Fruit fly (Drosophila melanogaster) whole organism, wandering third instar larva: Measurements from ENCODE around the gene CG43084.

Experiments
- Abd-B ChIP-seq: fragments of >200 bp; optimal IDR thresholded peaks from 2 replicates; lab custom pipeline; 2017; ENCODE audit warnings: missing biosample characterization, missing genetic modification characterization
- CG32264 ChIP-seq: fragments of 200-800 bp; sonication (Bioruptor generic); optimal IDR thresholded peaks from 2 replicates; lab custom pipeline; 2016; ENCODE audit warnings: missing biosample characterization, missing genetic modification characterization
- CG9705 ChIP-seq: fragments of 200-800 bp; sonication (Bioruptor generic); optimal IDR thresholded peaks from 2 replicates; lab custom pipeline; 2018; ENCODE audit warnings: missing biosample characterization, mild to moderate bottlenecking, missing genetic modification characterization
- CrebA ChIP-seq: fragments of 200-800 bp; sonication (Bioruptor generic); optimal IDR thresholded peaks from 2 replicates; lab custom pipeline; 2016; ENCODE audit warnings: missing biosample characterization, mild to moderate bottlenecking, missing genetic modification characterization, borderline replicate concordance
- Dfd ChIP-seq: fragments of >200 bp; optimal IDR thresholded peaks from 2 replicates; lab custom pipeline; 2017; ENCODE audit warnings: missing biosample characterization, missing genetic modification characterization
- Dif ChIP-seq: fragments of 200-275, 200-300 bp; sonication (Bioruptor generic); optimal IDR thresholded peaks from 2 replicates; lab custom pipeline; 2018; ENCODE audit warnings: missing biosample characterization, missing genetic modification characterization; ENCODE audit not compliant: partially characterized antibody
- GATAd ChIP-seq: sonication (Bioruptor generic); optimal IDR thresholded peaks from 2 replicates; lab custom pipeline; 2016; ENCODE audit warnings: missing biosample characterization, missing genetic modification characterization
- HLH106 ChIP-seq: fragments of 200-800 bp; optimal IDR thresholded peaks from 3 replicates; lab custom pipeline; 2019; ENCODE audit warnings: missing biosample characterization, mild to moderate bottlenecking, missing genetic modification characterization, moderate library complexity
- Hnf4 ChIP-seq: fragments of 200-800 bp; sonication (Bioruptor generic); optimal IDR thresholded peaks from 2 replicates; lab custom pipeline; 2016; ENCODE audit warnings: missing biosample characterization, mild to moderate bottlenecking, missing genetic modification characterization
- Hr83 ChIP-seq: fragments of 200-300 bp; sonication (Bioruptor generic); optimal IDR thresholded peaks from 2 replicates; lab custom pipeline; 2016; ENCODE audit warnings: missing biosample characterization, mild to moderate bottlenecking, missing genetic modification characterization, moderate library complexity; ENCODE audit not compliant: poor library complexity, severe bottlenecking
- N ChIP-seq: fragments of >200 bp; optimal IDR thresholded peaks from 2 replicates; lab custom pipeline; 2018; ENCODE audit warnings: missing biosample characterization, missing external identifiers, missing genetic modification characterization
- Rel ChIP-seq, 2 experiments: fragments of 200-800 bp; sonication (Bioruptor generic) in 1 of 2; optimal IDR thresholded peaks; 2 replicates in 1 of 2; 3 replicates in 1 of 2; lab custom pipeline; 2016 to 2019; ENCODE audit warnings: mild to moderate bottlenecking in 2 of 2, missing biosample characterization in 2 of 2, missing genetic modification characterization in 2 of 2, moderate library complexity in 1 of 2
- Sp1 ChIP-seq: fragments of 200-800 bp; sonication (Bioruptor generic); optimal IDR thresholded peaks from 3 replicates; lab custom pipeline; 2019; ENCODE audit warnings: missing biosample characterization, mild to moderate bottlenecking, missing genetic modification characterization, moderate library complexity
- Vsx2 ChIP-seq: fragments of 200-300, 225-300 bp; sonication (Bioruptor generic); optimal IDR thresholded peaks from 2 replicates; lab custom pipeline; 2018; ENCODE audit warnings: missing biosample characterization, missing genetic modification characterization; ENCODE audit not compliant: partially characterized antibody
- br ChIP-seq: fragments of 200-800 bp; sonication (Bioruptor generic); optimal IDR thresholded peaks from 2 replicates; lab custom pipeline; 2016; ENCODE audit warnings: missing biosample characterization, missing genetic modification characterization
- brk ChIP-seq: fragments of 200-800 bp; sonication (Bioruptor generic); optimal IDR thresholded peaks from 2 replicates; lab custom pipeline; 2016; ENCODE audit warnings: missing biosample characterization, mild to moderate bottlenecking, missing genetic modification characterization
- dl ChIP-seq, 2 experiments: fragments of 175-275, 200-275 bp in 1 of 2; fragments of 200-275 bp in 1 of 2; sonication (Bioruptor generic); optimal IDR thresholded peaks; lab custom pipeline; 2018; ENCODE audit warnings: mild to moderate bottlenecking in 2 of 2, missing biosample characterization in 2 of 2, missing genetic modification characterization in 2 of 2, moderate library complexity in 2 of 2; ENCODE audit not compliant: partially characterized antibody in 2 of 2, insufficient read depth in 1 of 2
- dmrt93B ChIP-seq: fragments of 200-800 bp; sonication (Bioruptor generic); optimal IDR thresholded peaks from 2 replicates; lab custom pipeline; 2018; ENCODE audit warnings: missing biosample characterization, mild to moderate bottlenecking, missing genetic modification characterization
- dsf ChIP-seq: sonication (Bioruptor generic); optimal IDR thresholded peaks from 2 replicates; lab custom pipeline; 2016; ENCODE audit warnings: missing biosample characterization, missing genetic modification characterization, borderline replicate concordance
- ey ChIP-seq: fragments of 200-800 bp; sonication (Bioruptor generic); optimal IDR thresholded peaks from 2 replicates; lab custom pipeline; 2016; ENCODE audit warnings: missing biosample characterization, missing genetic modification characterization
- foxo ChIP-seq, 2 experiments: fragments of 200-800 bp; sonication (Bioruptor generic); optimal IDR thresholded peaks; 2 replicates in 1 of 2; 3 replicates in 1 of 2; lab custom pipeline; 2016 to 2017; ENCODE audit warnings: missing biosample characterization in 2 of 2, missing genetic modification characterization in 2 of 2
- fru ChIP-seq: fragments of 200-800 bp; sonication (Bioruptor generic); optimal IDR thresholded peaks from 3 replicates; lab custom pipeline; 2016; ENCODE audit warnings: missing biosample characterization, mild to moderate bottlenecking, missing genetic modification characterization
- h ChIP-seq: fragments of 200-800 bp; sonication (Bioruptor generic); optimal IDR thresholded peaks from 3 replicates; lab custom pipeline; 2016; ENCODE audit warnings: missing biosample characterization, mild to moderate bottlenecking, missing genetic modification characterization
- jim ChIP-seq: fragments of 175-275, 200-325 bp; sonication (Bioruptor generic); optimal IDR thresholded peaks from 2 replicates; lab custom pipeline; 2016; ENCODE audit warnings: missing biosample characterization, mild to moderate bottlenecking, missing genetic modification characterization
- lola ChIP-seq: fragments of >200 bp; optimal IDR thresholded peaks from 2 replicates; lab custom pipeline; 2017; ENCODE audit warnings: missing biosample characterization, missing genetic modification characterization
- pan ChIP-seq: fragments of >200 bp; optimal IDR thresholded peaks from 2 replicates; lab custom pipeline; 2017
- psq ChIP-seq: fragments of 200-800 bp; sonication (Bioruptor generic); optimal IDR thresholded peaks from 3 replicates; lab custom pipeline; 2017; ENCODE audit warnings: missing biosample characterization, mild to moderate bottlenecking, missing genetic modification characterization, moderate library complexity
- rgr ChIP-seq: fragments of 200-800 bp; sonication (Bioruptor generic); optimal IDR thresholded peaks from 3 replicates; lab custom pipeline; 2016; ENCODE audit warnings: missing biosample characterization, mild to moderate bottlenecking, missing genetic modification characterization
- sage ChIP-seq: fragments of 200-800 bp; sonication (Bioruptor generic); optimal IDR thresholded peaks from 2 replicates; lab custom pipeline; 2016; ENCODE audit warnings: missing biosample characterization, mild to moderate bottlenecking, missing genetic modification characterization
- sv ChIP-seq: fragments of 200-800 bp; sonication (Bioruptor generic); optimal IDR thresholded peaks from 3 replicates; lab custom pipeline; 2016; ENCODE audit warnings: missing biosample characterization, missing genetic modification characterization
- tai ChIP-seq: sonication (Bioruptor generic); optimal IDR thresholded peaks from 2 replicates; lab custom pipeline; 2016; ENCODE audit warnings: missing biosample characterization, missing genetic modification characterization
- usp ChIP-seq: fragments of >200 bp; optimal IDR thresholded peaks from 2 replicates; lab custom pipeline; 2017; ENCODE audit warnings: missing biosample characterization, missing genetic modification characterization
- woc ChIP-seq: sonication (Bioruptor generic); optimal IDR thresholded peaks from 2 replicates; lab custom pipeline; 2016; ENCODE audit warnings: missing biosample characterization, mild to moderate bottlenecking, missing genetic modification characterization

The CG43084 gene

dm6 chr3L:15684017-15684416 lies 33.4 kb downstream of the CG43084 start:
- TF ChIP-seq sv (GFP tag; lab: Kevin White, UChicago) (no peak), Dif (peak; percentile 43), woc (GFP tag; lab: Kevin White, UChicago) (no peak), Hnf4 (GFP tag; lab: Kevin White, UChicago) (no peak), CG9705 (GFP tag; lab: Kevin White, UChicago) (no peak), Vsx2 (GFP tag; lab: Kevin White, UChicago) (peak; percentile 43), dl (GFP tag; optimal IDR thresholded peaks at IDR 0.05; lab: Kevin White, UChicago; ENCODE audit: insufficient read depth in 1 of 2, partially characterized antibody in 2 of 2) (peak in 1 of 2 experiments; percentile 59), CrebA (GFP tag; lab: Kevin White, UChicago) (no peak), Dfd (GFP tag; lab: Kevin White, UChicago) (no peak), pan (no peak), Hr83 (GFP tag; lab: Kevin White, UChicago) (no peak)

- TF ChIP-seq Hnf4 (GFP tag; lab: Kevin White, UChicago) (no peak), CG32264 (no peak), Hr83 (GFP tag; lab: Kevin White, UChicago) (no peak), fru (no peak), ey (GFP tag; lab: Kevin White, UChicago) (no peak), Dfd (GFP tag; lab: Kevin White, UChicago) (no peak)
These were observed 37.1 kb downstream of the CG43084 start, which contains the start of gene CG34452 for dm6 chr3L:15687802-15688201. Gene CG34452 (minus strand): TSS chr3L:15687902.

dm6 chr3L:15689518-15689917 lies 38.9 kb downstream of the CG43084 start:
- TF ChIP-seq dsf (GFP tag; lab: Kevin White, UChicago) (no peak), sage (GFP tag; lab: Kevin White, UChicago) (no peak)

dm6 chr3L:15690711-15691591 lies 40.3 kb downstream of the CG43084 start:
- peak; percentile 13 for TF ChIP-seq fru
- no peak for TF ChIP-seq rgr
- TF ChIP-seq Hnf4 (GFP tag; lab: Kevin White, UChicago): no peak
- peak; percentile 15 for TF ChIP-seq HLH106 (tag; lab: Kevin White, UChicago)
- no peak for TF ChIP-seq Dif
- no peak for TF ChIP-seq psq
- no peak for TF ChIP-seq tai (GFP tag; lab: Kevin White, UChicago)
- TF ChIP-seq sv (GFP tag; lab: Kevin White, UChicago): no peak
- TF ChIP-seq br (GFP tag; lab: Kevin White, UChicago): no peak
- TF ChIP-seq lola: no peak
- no peak for TF ChIP-seq h (GFP tag; lab: Kevin White, UChicago)
- TF ChIP-seq usp (GFP tag; lab: Kevin White, UChicago): no peak
- TF ChIP-seq dsf (GFP tag; lab: Kevin White, UChicago): no peak
- peak in 1 of 2 experiments; percentile 26 for TF ChIP-seq foxo (GFP tag; optimal IDR thresholded peaks at IDR 0.05; lab: Kevin White, UChicago)
- TF ChIP-seq dmrt93B (GFP tag; lab: Kevin White, UChicago): no peak

dm6 chr3L:15691968-15692367 lies 41.3 kb downstream of the CG43084 start, which contains the start of gene CG34451:
Gene CG34451 (minus strand): TSS chr3L:15692068.
- TF ChIP-seq N (GFP tag; lab: Kevin White, UChicago) (no peak), dsf (GFP tag; lab: Kevin White, UChicago) (no peak), CG32264 (no peak), Abd-B (GFP tag; lab: Kevin White, UChicago) (no peak), brk (no peak), Rel (GFP tag; optimal IDR thresholded peaks at IDR 0.05; lab: Kevin White, UChicago) (no peak), Rel (tag; optimal IDR thresholded peaks at IDR 0.05; lab: Kevin White, UChicago) (no peak), GATAd (GFP tag; lab: Kevin White, UChicago) (no peak), fru (no peak), Sp1 (no peak), Dfd (GFP tag; lab: Kevin White, UChicago) (no peak), jim (GFP tag; lab: Kevin White, UChicago) (no peak)
